Worm (Caenorhabditis elegans): ENCODE data around the gene F09E10.6.

DNA sequence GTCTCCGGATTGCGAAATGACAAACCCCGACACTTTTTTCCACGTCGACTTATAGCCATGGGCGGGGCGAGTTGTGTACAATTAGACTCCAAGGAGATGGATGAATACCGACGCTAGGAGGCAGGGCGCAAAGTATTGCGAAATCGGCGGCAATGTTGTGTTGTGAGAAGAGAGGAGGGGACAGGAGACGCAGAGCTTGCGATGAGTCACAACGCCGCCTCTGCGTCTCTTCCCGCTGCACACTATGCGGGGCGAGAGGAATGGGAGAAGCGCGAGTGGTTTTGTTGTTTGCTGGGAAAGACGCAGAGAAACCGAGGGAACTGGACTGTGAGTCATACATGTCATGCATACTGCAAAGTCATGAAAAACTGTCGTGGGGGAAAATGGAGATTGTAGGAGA lies 43.1 kb downstream of the F09E10.6 start:
- peak; percentile 46 for TF ChIP-seq aly-2 (tag; optimal IDR thresholded peaks at IDR 0.05)
- TF ChIP-seq unc-62 (GFP tag; optimal IDR thresholded peaks at IDR 0.05): no peak
- peak; percentile 60 for TF ChIP-seq nhr-11 (tag; optimal IDR thresholded peaks at IDR 0.05)
- peak; percentile 78 for TF ChIP-seq unc-86 (tag; optimal IDR thresholded peaks at IDR 0.05)
- TF ChIP-seq aha-1 (tag; optimal IDR thresholded peaks at IDR 0.05): peak; percentile 30
- TF ChIP-seq ces-1 (GFP tag; optimal IDR thresholded peaks at IDR 0.05): no peak
- TF ChIP-seq lin-39 (tag; optimal IDR thresholded peaks at IDR 0.05): peak; percentile 2
- TF ChIP-seq sptf-1 (tag; optimal IDR thresholded peaks at IDR 0.05): no peak
- peak; percentile 68 for TF ChIP-seq lin-13 (GFP tag; optimal IDR thresholded peaks at IDR 0.05)
- peak in 1 of 2 experiments; percentile 87 for TF ChIP-seq mdl-1 (tag; optimal IDR thresholded peaks at IDR 0.05)
